Worm (Caenorhabditis elegans) whole organism, late embryonic: ENCODE data around the gene ctg-2.
A peak's percentile ranks its signal among the peaks of the same experiment; 100 is the strongest.

Experiments
- K02D7.2 ChIP-seq: sonication (generic microtip); optimal IDR thresholded peaks from 2 replicates; lab custom pipeline; 2017; ENCODE audit warnings: mild to moderate bottlenecking, missing genetic modification characterization, missing compliant biosample characterization
- T23F11.4 ChIP-seq: fragments of 200-800 bp; sonication (Bioruptor generic); optimal IDR thresholded peaks from 2 replicates; lab custom pipeline; 2018; ENCODE audit warnings: mild to moderate bottlenecking, missing genetic modification characterization, missing compliant biosample characterization
- Y22D7AL.16 ChIP-seq: sonication (generic microtip); optimal IDR thresholded peaks from 2 replicates; lab custom pipeline; 2016; ENCODE audit warnings: missing genetic modification characterization, missing compliant biosample characterization
- ama-1 ChIP-seq: fragments of 150-350 bp; optimal IDR thresholded peaks from 2 replicates; lab custom pipeline; 2014
- ceh-22 ChIP-seq: sonication (generic microtip); optimal IDR thresholded peaks from 2 replicates; lab custom pipeline; 2017; ENCODE audit warnings: missing biosample characterization, missing genetic modification characterization
- ceh-6 ChIP-seq: fragments of 200-800 bp; sonication (Bioruptor generic); optimal IDR thresholded peaks from 2 replicates; lab custom pipeline; 2018; ENCODE audit warnings: mild to moderate bottlenecking, missing genetic modification characterization, missing compliant biosample characterization
- ceh-9 ChIP-seq: sonication (generic microtip); optimal IDR thresholded peaks from 2 replicates; lab custom pipeline; 2016; ENCODE audit warnings: mild to moderate bottlenecking, missing genetic modification characterization, inconsistent platforms, missing compliant biosample characterization
- che-1 ChIP-seq: sonication (generic microtip); optimal IDR thresholded peaks from 2 replicates; lab custom pipeline; 2016; ENCODE audit warnings: mild to moderate bottlenecking, missing genetic modification characterization, missing compliant biosample characterization
- dve-1 ChIP-seq: sonication (generic microtip); optimal IDR thresholded peaks from 2 replicates; lab custom pipeline; 2017; ENCODE audit warnings: antibody characterized with exemption, mild to moderate bottlenecking, missing genetic modification characterization, missing compliant biosample characterization
- elt-2 ChIP-seq: sonication (generic microtip); optimal IDR thresholded peaks from 2 replicates; lab custom pipeline; 2016; ENCODE audit warnings: missing genetic modification reagents, missing genetic modification characterization, missing compliant biosample characterization
- elt-4 ChIP-seq: sonication (generic microtip); optimal IDR thresholded peaks from 2 replicates; lab custom pipeline; 2016; ENCODE audit warnings: missing genetic modification characterization, missing compliant biosample characterization
- ets-4 ChIP-seq: sonication (generic microtip); optimal IDR thresholded peaks from 2 replicates; lab custom pipeline; 2016; ENCODE audit warnings: missing genetic modification characterization, missing compliant biosample characterization
- fax-1 ChIP-seq: sonication (generic microtip); optimal IDR thresholded peaks from 2 replicates; lab custom pipeline; 2016; ENCODE audit warnings: missing genotype, missing genetic modification characterization, missing compliant biosample characterization
- gmeb-2 ChIP-seq: sonication (generic microtip); optimal IDR thresholded peaks from 2 replicates; lab custom pipeline; 2016; ENCODE audit warnings: missing genetic modification characterization, inconsistent platforms, missing compliant biosample characterization
- hlh-15 ChIP-seq: sonication (generic microtip); optimal IDR thresholded peaks from 2 replicates; lab custom pipeline; 2016; ENCODE audit warnings: missing genetic modification characterization, missing compliant biosample characterization
- hlh-30 ChIP-seq: sonication (generic microtip); optimal IDR thresholded peaks from 2 replicates; lab custom pipeline; 2017; ENCODE audit warnings: antibody characterized with exemption, missing genetic modification characterization, missing compliant biosample characterization; ENCODE audit not compliant: insufficient read depth
- lin-11 ChIP-seq: fragments of 200-800 bp; sonication (Bioruptor generic); optimal IDR thresholded peaks from 2 replicates; lab custom pipeline; 2018; ENCODE audit warnings: mild to moderate bottlenecking, missing genetic modification characterization, missing compliant biosample characterization
- madf-2 ChIP-seq: sonication (generic microtip); optimal IDR thresholded peaks from 2 replicates; lab custom pipeline; 2017; ENCODE audit warnings: missing genetic modification characterization, missing compliant biosample characterization
- mec-3 ChIP-seq: sonication (generic microtip); optimal IDR thresholded peaks from 2 replicates; lab custom pipeline; 2016; ENCODE audit warnings: borderline replicate concordance, missing genetic modification characterization, missing compliant biosample characterization
- nhr-11 ChIP-seq: fragments of 150-350 bp; optimal IDR thresholded peaks from 2 replicates; lab custom pipeline; 2014; ENCODE audit warnings: missing biosample characterization, missing genetic modification characterization
- nhr-232 ChIP-seq: sonication (generic microtip); optimal IDR thresholded peaks from 2 replicates; lab custom pipeline; 2016; ENCODE audit warnings: missing genetic modification characterization, missing compliant biosample characterization
- pat-9 ChIP-seq: fragments of 200-800 bp; sonication (Bioruptor generic); optimal IDR thresholded peaks from 2 replicates; lab custom pipeline; 2018; ENCODE audit warnings: mild to moderate bottlenecking, missing genetic modification characterization, moderate library complexity, missing compliant biosample characterization
- pax-1 ChIP-seq: fragments of 150-350 bp; optimal IDR thresholded peaks from 2 replicates; lab custom pipeline; 2014; ENCODE audit warnings: missing biosample characterization, missing genetic modification characterization
- ref-2 ChIP-seq: sonication (generic microtip); optimal IDR thresholded peaks from 2 replicates; lab custom pipeline; 2016; ENCODE audit warnings: missing genetic modification characterization, missing compliant biosample characterization
- rnt-1 ChIP-seq: sonication (generic microtip); optimal IDR thresholded peaks from 2 replicates; lab custom pipeline; 2016; ENCODE audit warnings: missing genetic modification characterization, missing compliant biosample characterization
- syd-9 ChIP-seq: sonication (generic microtip); optimal IDR thresholded peaks from 2 replicates; lab custom pipeline; 2016; ENCODE audit warnings: mild to moderate bottlenecking, missing genetic modification characterization, moderate library complexity, missing compliant biosample characterization
- tbx-2 ChIP-seq: sonication (generic microtip); optimal IDR thresholded peaks from 2 replicates; lab custom pipeline; 2016; ENCODE audit warnings: missing genetic modification characterization, missing compliant biosample characterization
- unc-3 ChIP-seq, 2 experiments: fragments of 200-800 bp in 1 of 2; sonication (Bioruptor generic) in 1 of 2; sonication (generic microtip) in 1 of 2; conservative IDR thresholded peaks in 1 of 2; optimal IDR thresholded peaks in 1 of 2; 2 replicates each; pipeline versions ENCODE4 v1.3.6 to Lab custom; 2016 to 2022; ENCODE audit warnings: missing compliant biosample characterization in 2 of 2, missing genetic modification characterization in 2 of 2, missing genetic modification reagents in 1 of 2
- unc-42 ChIP-seq: sonication (generic microtip); optimal IDR thresholded peaks from 2 replicates; lab custom pipeline; 2016; ENCODE audit warnings: missing genotype, missing genetic modification characterization, missing compliant biosample characterization
- unc-55 ChIP-seq: sonication (generic microtip); optimal IDR thresholded peaks from 2 replicates; lab custom pipeline; 2017; ENCODE audit warnings: missing biosample characterization, missing genetic modification reagents, missing genetic modification characterization
- unc-86 ChIP-seq: sonication (generic microtip); optimal IDR thresholded peaks from 2 replicates; lab custom pipeline; 2016; ENCODE audit warnings: missing genetic modification characterization, missing compliant biosample characterization
- zip-5 ChIP-seq: sonication (generic microtip); optimal IDR thresholded peaks from 2 replicates; lab custom pipeline; 2016; ENCODE audit warnings: missing genetic modification characterization, missing compliant biosample characterization
- ztf-16 ChIP-seq: sonication (generic microtip); optimal IDR thresholded peaks from 2 replicates; lab custom pipeline; 2017; ENCODE audit warnings: missing genetic modification characterization, missing compliant biosample characterization

ctg-2 gene

DNA sequence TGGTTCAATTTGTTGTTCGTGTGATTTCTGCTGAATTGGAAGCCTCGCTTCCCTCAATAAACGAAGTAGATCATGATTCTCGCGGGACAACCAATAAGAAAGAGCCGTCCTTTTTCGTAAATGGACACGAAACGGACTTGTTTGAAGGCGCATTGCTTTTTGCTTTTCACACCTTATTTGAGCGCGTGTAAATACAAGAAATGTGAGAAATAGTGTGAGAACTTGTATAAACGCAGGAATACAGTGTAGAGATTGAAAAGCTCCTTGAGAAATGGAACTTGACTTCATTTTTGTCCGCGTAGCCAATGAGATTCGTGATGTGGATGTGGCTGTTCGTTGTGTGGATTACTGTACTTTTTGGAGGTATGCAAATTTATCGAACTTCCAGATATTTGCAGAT lies 5.8 kb downstream of the ctg-2 start, which contains the start of gene cht-2:
Gene cht-2, plus strand, starts transcription at position 301 of the 400 bp plus-strand sequence.
- no peak for TF ChIP-seq nhr-11 (tag; lab: Kevin White, UChicago)
- TF ChIP-seq ztf-16 (tag; lab: Kevin White, UChicago) = no peak

DNA sequence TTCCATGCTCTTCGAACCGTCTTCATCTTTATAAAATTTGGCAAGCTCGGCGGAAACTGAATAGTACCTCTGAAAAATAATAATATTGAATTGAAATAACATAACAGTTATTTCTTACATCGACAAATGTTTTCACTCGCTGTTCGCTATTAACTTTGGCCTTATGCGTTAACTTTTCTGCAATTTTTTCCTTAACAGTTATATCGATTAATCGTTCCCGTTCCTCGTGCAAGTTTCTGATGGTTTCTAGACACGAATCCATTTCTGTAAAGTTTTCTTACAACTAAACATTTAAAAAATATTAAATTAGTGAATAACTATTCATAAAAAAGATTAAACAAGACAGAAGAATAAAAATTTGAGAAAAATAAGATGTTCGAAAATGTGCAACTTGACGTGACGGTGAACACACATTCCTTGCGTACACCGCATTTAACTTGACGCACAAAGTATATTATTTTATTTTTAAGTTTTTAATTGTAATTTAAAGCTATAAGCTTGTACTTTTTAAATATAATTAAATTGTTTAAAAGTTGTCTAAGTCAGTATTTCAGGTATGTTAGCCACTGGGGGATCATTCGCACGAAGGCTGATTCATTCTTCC lies 10.4 kb downstream of the ctg-2 start, which contains the start of the genes prp-9 and mrps-18B:
Gene prp-9, minus strand, starts transcription at position 264 of the 604 bp plus-strand sequence.
Gene mrps-18B, plus strand, starts transcription at position 549 of the 604 bp plus-strand sequence.
- TF ChIP-seq Y22D7AL.16 (tag; lab: Kevin White, UChicago) (no peak), unc-86 (tag; lab: Kevin White, UChicago) (no peak), unc-3 (GFP tag; conservative IDR thresholded peaks at IDR 0.05; lab: Robert Waterston, UW) (no peak), unc-3 (tag; optimal IDR thresholded peaks at IDR 0.05; lab: Kevin White, UChicago) (no peak), elt-2 (tag; lab: Kevin White, UChicago) (no peak), gmeb-2 (no peak), ceh-22 (tag; lab: Kevin White, UChicago) (no peak), elt-4 (tag; lab: Kevin White, UChicago) (no peak), fax-1 (tag; lab: Kevin White, UChicago) (no peak), hlh-30 (tag; lab: Kevin White, UChicago) (no peak)

DNA sequence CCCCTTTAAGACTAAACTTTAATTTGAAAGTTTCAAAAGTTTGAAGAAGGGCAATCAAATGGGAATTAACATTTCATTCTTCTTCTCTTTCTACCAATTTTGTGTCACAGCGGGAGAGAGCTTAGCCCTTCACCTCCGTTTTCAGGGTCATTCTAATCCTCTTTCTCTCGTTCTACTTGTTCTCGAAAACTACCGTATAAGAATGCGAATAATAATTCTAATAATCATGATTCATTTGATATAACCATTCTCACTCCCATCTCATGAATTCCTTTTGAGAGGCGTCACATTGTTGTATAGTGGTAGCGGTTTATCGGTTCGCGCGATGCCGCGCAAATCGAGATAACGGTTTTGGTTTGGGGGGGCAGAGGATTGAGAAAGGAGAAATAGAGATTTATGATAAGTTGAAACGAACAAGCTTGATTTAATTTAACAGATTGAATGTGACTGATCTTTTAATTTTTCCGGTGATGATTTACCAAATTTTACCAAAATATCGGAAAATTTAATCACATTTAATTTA lies 14.4 kb downstream of the ctg-2 start:
- TF ChIP-seq lin-11 (tag; lab: Kevin White, UChicago) (no peak), Y22D7AL.16 (tag; lab: Kevin White, UChicago) (no peak), T23F11.4 (no peak), rnt-1 (tag; lab: Kevin White, UChicago) (peak; percentile 2), ref-2 (tag; lab: Kevin White, UChicago) (peak; percentile 13), pat-9 (tag; lab: Kevin White, UChicago) (no peak), tbx-2 (tag; lab: Kevin White, UChicago) (no peak), K02D7.2 (tag; lab: Kevin White, UChicago) (no peak)

DNA sequence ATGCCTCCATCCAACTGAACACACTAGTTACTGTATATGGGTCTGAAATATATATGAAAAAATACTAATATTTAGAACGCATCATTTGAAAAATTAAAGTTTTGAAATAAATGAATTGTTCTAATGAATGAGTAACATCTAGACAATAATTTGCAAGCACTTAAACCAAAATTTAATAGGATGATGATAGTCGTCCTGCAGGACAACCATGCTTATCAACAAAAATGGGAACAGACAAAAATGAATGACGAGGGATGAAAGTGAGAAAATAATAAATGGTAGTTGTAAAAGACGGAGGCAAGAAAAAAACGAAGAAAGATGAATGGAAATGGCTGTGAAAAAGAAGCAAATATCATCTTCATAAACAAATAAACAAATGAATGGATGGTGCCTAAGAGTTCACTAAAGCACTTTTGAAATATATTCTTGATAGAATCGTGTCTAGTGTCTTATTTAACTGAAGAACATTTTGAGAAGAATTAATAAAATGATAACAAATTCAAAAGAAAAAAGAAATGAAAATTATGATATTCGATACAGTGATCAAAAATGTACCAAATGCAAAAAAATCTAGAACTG lies 16.4 kb downstream of the ctg-2 start, which contains the start of gene gldi-7:
Gene gldi-7, minus strand, starts transcription at position 42 of the 579 bp plus-strand sequence.
- TF ChIP-seq pax-1 (tag; lab: Kevin White, UChicago) (no peak), zip-5 (no peak), unc-42 (tag; lab: Kevin White, UChicago) (no peak), che-1 (no peak), ceh-6 (GFP tag; lab: Kevin White, UChicago) (no peak), mec-3 (no peak), madf-2 (tag; lab: Kevin White, UChicago) (no peak), unc-55 (GFP tag; lab: Kevin White, UChicago) (no peak), Y22D7AL.16 (tag; lab: Kevin White, UChicago) (no peak), dve-1 (tag; lab: Kevin White, UChicago) (no peak), hlh-15 (tag; lab: Kevin White, UChicago) (no peak), syd-9 (tag; lab: Kevin White, UChicago) (no peak), elt-2 (tag; lab: Kevin White, UChicago) (no peak), nhr-232 (no peak), ets-4 (tag; lab: Kevin White, UChicago) (no peak), ama-1 (lab: Kevin White, UChicago) (no peak), ceh-9 (no peak)
- TF ChIP-seq, all 69 proteins: peak for 0
